Worm (Caenorhabditis elegans) whole organism, late embryonic: ENCODE data around the gene glb-32.

Source experiments
- ceh-2 ChIP-seq: sonication (generic microtip); optimal IDR thresholded peaks from 2 replicates; lab custom pipeline; 2016; ENCODE audit warnings: missing genotype, missing genetic modification characterization, missing compliant biosample characterization
- ceh-31 ChIP-seq: sonication (generic microtip); optimal IDR thresholded peaks from 2 replicates; lab custom pipeline; 2016; ENCODE audit warnings: missing genetic modification characterization, missing compliant biosample characterization
- ceh-48 ChIP-seq: sonication (generic microtip); optimal IDR thresholded peaks from 2 replicates; lab custom pipeline; 2016; ENCODE audit warnings: missing genetic modification characterization, inconsistent platforms, missing compliant biosample characterization
- che-1 ChIP-seq: sonication (generic microtip); optimal IDR thresholded peaks from 2 replicates; lab custom pipeline; 2016; ENCODE audit warnings: mild to moderate bottlenecking, missing genetic modification characterization, missing compliant biosample characterization
- dmd-4 ChIP-seq: sonication (generic microtip); optimal IDR thresholded peaks from 2 replicates; lab custom pipeline; 2016; ENCODE audit warnings: borderline replicate concordance, missing genetic modification characterization, missing compliant biosample characterization
- elt-2 ChIP-seq: sonication (generic microtip); optimal IDR thresholded peaks from 2 replicates; lab custom pipeline; 2016; ENCODE audit warnings: missing genetic modification reagents, missing genetic modification characterization, missing compliant biosample characterization
- lin-11 ChIP-seq: fragments of 200-800 bp; sonication (Bioruptor generic); optimal IDR thresholded peaks from 2 replicates; lab custom pipeline; 2018; ENCODE audit warnings: mild to moderate bottlenecking, missing genetic modification characterization, missing compliant biosample characterization
- mec-3 ChIP-seq: sonication (generic microtip); optimal IDR thresholded peaks from 2 replicates; lab custom pipeline; 2016; ENCODE audit warnings: borderline replicate concordance, missing genetic modification characterization, missing compliant biosample characterization
- nfya-1 ChIP-seq: sonication (generic microtip); optimal IDR thresholded peaks from 2 replicates; lab custom pipeline; 2017; ENCODE audit warnings: missing genetic modification characterization, mild to moderate bottlenecking, missing compliant biosample characterization, antibody characterized with exemption, moderate library complexity
- pax-1 ChIP-seq: fragments of 150-350 bp; optimal IDR thresholded peaks from 2 replicates; lab custom pipeline; 2014; ENCODE audit warnings: missing biosample characterization, missing genetic modification characterization
- pros-1 ChIP-seq: fragments of 150-350 bp; optimal IDR thresholded peaks from 2 replicates; lab custom pipeline; 2014; ENCODE audit warnings: missing biosample characterization, missing genetic modification reagents, missing genetic modification characterization
- unc-55 ChIP-seq: sonication (generic microtip); optimal IDR thresholded peaks from 2 replicates; lab custom pipeline; 2017; ENCODE audit warnings: missing biosample characterization, missing genetic modification reagents, missing genetic modification characterization

DNA sequence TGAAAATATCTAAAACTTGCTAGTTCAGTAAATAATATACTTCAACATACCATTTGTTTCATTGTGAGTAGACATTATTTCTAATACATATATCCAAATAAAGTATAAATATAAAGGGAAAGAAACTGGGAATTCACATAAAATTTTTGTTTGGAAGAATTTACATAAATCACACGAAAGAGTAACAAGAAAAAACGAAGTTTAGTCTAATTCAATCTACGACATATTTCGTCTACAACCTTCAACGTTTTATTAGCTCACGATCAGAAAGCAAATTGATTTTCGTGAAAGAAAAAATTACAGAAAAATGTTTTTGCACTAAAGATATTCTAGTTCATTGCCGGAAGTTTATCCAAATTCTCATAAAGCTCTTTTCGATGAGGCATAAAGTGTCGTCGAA lies 7.7 kb upstream of the glb-32 start, which contains the start of gene C04F5.2:
- TF ChIP-seq pax-1 (tag; lab: Kevin White, UChicago) (no peak), che-1 (no peak), mec-3 (tag; lab: Kevin White, UChicago) (no peak), elt-2 (tag; lab: Kevin White, UChicago) (no peak), unc-55 (GFP tag; lab: Kevin White, UChicago) (no peak), lin-11 (tag; lab: Kevin White, UChicago) (no peak), ceh-31 (tag; lab: Kevin White, UChicago) (no peak), ceh-2 (tag; lab: Kevin White, UChicago) (no peak), ceh-48 (tag; lab: Kevin White, UChicago) (no peak), pros-1 (tag; lab: Kevin White, UChicago) (no peak), dmd-4 (no peak), nfya-1 (no peak)
